Fruit fly (Drosophila melanogaster): ENCODE results near the gene CG18259.

CG18259 gene

DNA sequence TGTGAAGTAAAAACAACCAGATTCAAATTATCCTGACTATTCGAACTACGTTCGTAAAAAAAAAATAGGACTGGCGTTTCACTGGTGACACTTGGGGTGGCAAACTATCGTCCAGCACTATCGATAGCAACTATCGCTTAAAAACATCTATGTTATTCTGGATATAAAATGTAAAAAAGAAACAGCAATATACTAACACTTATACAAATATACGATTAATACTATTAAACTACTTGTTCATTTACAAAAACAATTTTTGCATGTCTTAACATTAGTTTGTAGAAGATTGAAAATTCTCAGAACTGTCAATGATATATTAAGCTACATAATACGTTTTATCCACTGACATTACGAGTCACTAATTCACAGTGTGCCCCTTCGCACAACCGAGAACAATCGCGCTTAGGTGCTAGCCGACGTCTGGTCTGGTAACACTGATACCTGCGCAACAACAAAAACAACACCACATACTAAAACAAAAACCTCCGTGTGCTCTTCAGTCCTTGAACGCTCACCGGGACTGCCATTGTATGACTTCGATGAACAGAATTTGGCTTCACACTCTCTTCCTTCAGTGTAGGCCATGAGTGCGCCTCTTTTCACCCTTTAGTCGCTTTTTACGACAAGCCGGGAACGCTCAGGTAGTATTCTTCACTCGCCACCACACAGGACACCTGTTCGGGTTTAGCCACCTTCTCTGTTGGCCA, at the start of gene CG18259:
TSS of gene CG18259 (minus strand) at position 78 of the 707 bp plus-strand sequence.
- TF ChIP-seq CG8478 (optimal IDR thresholded peaks at IDR 0.05) (no peak), psq (optimal IDR thresholded peaks at IDR 0.05) (no peak), usp (GFP tag; optimal IDR thresholded peaks at IDR 0.05) (no peak), Dll (optimal IDR thresholded peaks at IDR 0.05) (no peak), EcR (GFP tag; optimal IDR thresholded peaks at IDR 0.05) (no peak), pan (optimal IDR thresholded peaks at IDR 0.05) (no peak)

DNA sequence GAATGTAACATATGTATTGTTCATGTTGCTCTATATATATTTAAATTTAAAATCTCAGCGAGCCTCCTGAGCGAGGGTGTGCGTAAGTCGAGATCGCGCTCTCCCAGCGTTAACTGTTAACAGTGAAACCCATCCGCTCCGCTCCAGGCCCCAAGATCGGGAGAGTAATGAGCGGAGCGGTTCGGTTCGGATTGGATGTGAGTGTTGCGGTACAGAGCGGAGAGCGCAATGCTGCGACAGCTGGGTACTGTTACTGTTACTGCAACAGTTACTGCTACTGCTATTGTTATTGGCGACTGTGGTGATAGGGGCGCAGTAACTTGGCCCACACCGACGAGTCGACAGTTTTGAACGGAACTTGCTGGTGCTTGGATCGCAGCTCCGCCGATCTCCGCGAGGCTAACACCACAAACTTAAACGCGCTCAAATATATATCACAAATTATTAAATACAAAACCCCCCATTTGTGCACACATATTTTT, 49.1 kb upstream of the CG18259 start, which contains the start of gene Pvf1:
TSS of gene Pvf1 (plus strand) at position 312 of the 482 bp plus-strand sequence.
- TF ChIP-seq psq (optimal IDR thresholded peaks at IDR 0.05), result no peak
- TF ChIP-seq Dll (optimal IDR thresholded peaks at IDR 0.05), result peak; percentile 93
- no peak for TF ChIP-seq CG8478 (optimal IDR thresholded peaks at IDR 0.05)
- TF ChIP-seq EcR (GFP tag; optimal IDR thresholded peaks at IDR 0.05), result no peak
- TF ChIP-seq pan (optimal IDR thresholded peaks at IDR 0.05), result peak; percentile 52
- TF ChIP-seq usp (GFP tag; optimal IDR thresholded peaks at IDR 0.05), result no peak

dm6 chrX:18830396-18830795, 47.1 kb upstream of the CG18259 start, which contains the start of gene CG7101:
Gene CG7101, plus strand, starts transcription at chrX:18830591.
- TF ChIP-seq psq (optimal IDR thresholded peaks at IDR 0.05), result no peak
- no peak for TF ChIP-seq CG8478 (optimal IDR thresholded peaks at IDR 0.05)
- no peak for TF ChIP-seq usp (GFP tag; optimal IDR thresholded peaks at IDR 0.05)
- no peak for TF ChIP-seq Dll (optimal IDR thresholded peaks at IDR 0.05)
- no peak for TF ChIP-seq EcR (GFP tag; optimal IDR thresholded peaks at IDR 0.05)
- TF ChIP-seq pan (optimal IDR thresholded peaks at IDR 0.05), result no peak

dm6 chrX:18814944-18815343, 31.6 kb upstream of the CG18259 start:
- TF ChIP-seq CG8478 (optimal IDR thresholded peaks at IDR 0.05), result no peak
- no peak for TF ChIP-seq usp (GFP tag; optimal IDR thresholded peaks at IDR 0.05)
- TF ChIP-seq Dll (optimal IDR thresholded peaks at IDR 0.05), result no peak
- no peak for TF ChIP-seq psq (optimal IDR thresholded peaks at IDR 0.05)
- no peak for TF ChIP-seq pan (optimal IDR thresholded peaks at IDR 0.05)
- TF ChIP-seq EcR (GFP tag; optimal IDR thresholded peaks at IDR 0.05), result no peak

- TF ChIP-seq usp (GFP tag; optimal IDR thresholded peaks at IDR 0.05) (no peak), psq (optimal IDR thresholded peaks at IDR 0.05) (no peak), pan (optimal IDR thresholded peaks at IDR 0.05) (no peak), Dll (optimal IDR thresholded peaks at IDR 0.05) (no peak), EcR (GFP tag; optimal IDR thresholded peaks at IDR 0.05) (no peak), CG8478 (optimal IDR thresholded peaks at IDR 0.05) (no peak)
Measured at dm6 chrX:18814373-18814772, 31.1 kb upstream of the CG18259 start.

DNA sequence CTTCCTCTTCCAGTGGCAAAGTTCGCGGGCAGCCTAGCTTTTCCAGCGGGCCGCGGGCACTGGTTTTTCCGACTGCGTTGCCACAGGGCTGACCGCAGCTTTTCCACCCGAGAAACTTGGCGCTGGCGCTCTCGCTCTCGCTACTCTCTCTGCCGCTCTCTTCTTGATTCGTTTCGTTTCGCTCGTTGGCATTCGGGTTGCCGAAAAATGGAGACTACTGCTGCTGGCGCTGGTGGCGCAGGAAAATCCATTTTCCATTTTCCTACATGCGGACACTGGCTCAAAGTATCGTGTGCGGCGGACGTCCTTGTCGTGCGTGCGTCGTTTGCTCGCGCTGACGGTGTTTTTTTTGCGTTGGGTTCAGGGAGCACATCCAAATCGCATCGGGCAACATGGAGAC, 29.8 kb upstream of the CG18259 start, which contains the start of gene CG42450:
TSS of gene CG42450 (plus strand) at position 249 of the 400 bp plus-strand sequence.
- no peak for TF ChIP-seq psq (optimal IDR thresholded peaks at IDR 0.05)
- no peak for TF ChIP-seq EcR (GFP tag; optimal IDR thresholded peaks at IDR 0.05)
- TF ChIP-seq pan (optimal IDR thresholded peaks at IDR 0.05), result no peak
- no peak for TF ChIP-seq CG8478 (optimal IDR thresholded peaks at IDR 0.05)
- no peak for TF ChIP-seq Dll (optimal IDR thresholded peaks at IDR 0.05)
- no peak for TF ChIP-seq usp (GFP tag; optimal IDR thresholded peaks at IDR 0.05)

DNA sequence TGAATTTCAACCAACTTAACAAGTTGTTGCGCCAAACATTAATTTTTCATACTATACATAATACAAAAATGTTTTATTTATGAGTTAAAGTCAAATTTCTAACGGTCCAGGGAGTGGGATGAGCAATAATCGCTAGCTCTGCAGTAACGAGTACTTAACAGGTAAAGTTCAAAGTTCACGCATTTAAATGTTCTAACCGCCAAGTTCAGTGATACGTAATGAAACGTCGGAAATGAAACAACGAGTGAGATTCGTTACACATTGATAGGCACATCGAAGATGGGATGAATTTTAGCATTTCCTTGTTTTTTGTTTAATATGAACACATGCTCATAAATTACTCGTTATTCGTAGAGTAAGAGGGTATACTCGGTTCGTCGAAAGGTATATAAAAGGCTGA, 28.8 kb upstream of the CG18259 start:
- TF ChIP-seq psq (optimal IDR thresholded peaks at IDR 0.05) (no peak), CG8478 (optimal IDR thresholded peaks at IDR 0.05) (no peak), pan (optimal IDR thresholded peaks at IDR 0.05) (no peak), EcR (GFP tag; optimal IDR thresholded peaks at IDR 0.05) (no peak), usp (GFP tag; optimal IDR thresholded peaks at IDR 0.05) (no peak), Dll (optimal IDR thresholded peaks at IDR 0.05) (no peak)

- TF ChIP-seq usp (GFP tag; optimal IDR thresholded peaks at IDR 0.05) (no peak), EcR (GFP tag; optimal IDR thresholded peaks at IDR 0.05) (no peak), Dll (optimal IDR thresholded peaks at IDR 0.05) (no peak), pan (optimal IDR thresholded peaks at IDR 0.05) (no peak), psq (optimal IDR thresholded peaks at IDR 0.05) (no peak), CG8478 (optimal IDR thresholded peaks at IDR 0.05) (no peak)
Measured at dm6 chrX:18806365-18806764, 23.1 kb upstream of the CG18259 start, which contains the start of gene CG7058. Gene CG7058, plus strand, starts transcription at chrX:18806694.

DNA sequence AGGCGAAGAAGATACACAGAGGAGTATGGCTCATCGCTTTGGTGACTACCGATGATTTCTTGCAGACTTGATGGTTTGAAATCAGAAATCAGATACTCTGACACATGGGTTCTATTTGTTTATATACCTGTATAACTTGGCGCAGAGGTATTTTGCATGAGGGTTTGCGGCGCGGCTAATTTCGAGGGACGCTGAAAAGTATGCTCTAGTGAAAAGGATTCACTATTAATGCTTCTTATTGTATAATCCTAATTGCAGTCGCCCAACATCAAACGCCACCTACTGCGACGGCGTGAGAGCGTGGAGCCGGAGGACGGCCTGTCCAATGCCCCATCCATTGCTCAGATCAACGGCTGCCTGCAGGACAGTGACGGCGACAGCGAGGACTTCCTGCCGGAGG, 21.7 kb upstream of the CG18259 start:
- TF ChIP-seq EcR (GFP tag; optimal IDR thresholded peaks at IDR 0.05), result no peak
- no peak for TF ChIP-seq CG8478 (optimal IDR thresholded peaks at IDR 0.05)
- TF ChIP-seq usp (GFP tag; optimal IDR thresholded peaks at IDR 0.05), result no peak
- no peak for TF ChIP-seq Dll (optimal IDR thresholded peaks at IDR 0.05)
- TF ChIP-seq psq (optimal IDR thresholded peaks at IDR 0.05), result no peak
- no peak for TF ChIP-seq pan (optimal IDR thresholded peaks at IDR 0.05)

DNA sequence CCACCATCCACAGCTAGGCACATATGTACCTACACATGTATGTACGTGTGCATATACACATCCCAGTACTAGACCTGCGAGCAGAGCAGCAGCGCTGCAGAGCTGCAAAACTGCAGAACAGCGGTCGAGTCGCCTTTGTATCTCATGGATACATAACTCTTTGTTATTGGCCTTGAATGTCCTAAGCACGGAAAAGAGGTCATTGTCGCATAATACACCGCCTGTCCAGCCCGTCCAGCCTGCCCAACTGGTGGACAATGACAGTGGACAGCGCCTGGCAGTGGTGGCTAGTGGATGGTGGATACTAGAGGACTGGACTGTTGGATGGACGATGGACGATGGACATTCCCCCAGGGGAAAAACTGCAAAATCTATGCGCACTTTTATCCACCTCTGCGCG, 18.0 kb upstream of the CG18259 start:
- TF ChIP-seq psq (optimal IDR thresholded peaks at IDR 0.05) (no peak), EcR (GFP tag; optimal IDR thresholded peaks at IDR 0.05) (peak in 1 of 2 experiments; percentile 52)

dm6 chrX:18800167-18800566, 16.9 kb upstream of the CG18259 start:
- TF ChIP-seq Dll (optimal IDR thresholded peaks at IDR 0.05) (no peak), pan (optimal IDR thresholded peaks at IDR 0.05) (no peak), EcR (GFP tag; optimal IDR thresholded peaks at IDR 0.05) (no peak), usp (GFP tag; optimal IDR thresholded peaks at IDR 0.05) (no peak), psq (optimal IDR thresholded peaks at IDR 0.05) (no peak), CG8478 (optimal IDR thresholded peaks at IDR 0.05) (no peak)

DNA sequence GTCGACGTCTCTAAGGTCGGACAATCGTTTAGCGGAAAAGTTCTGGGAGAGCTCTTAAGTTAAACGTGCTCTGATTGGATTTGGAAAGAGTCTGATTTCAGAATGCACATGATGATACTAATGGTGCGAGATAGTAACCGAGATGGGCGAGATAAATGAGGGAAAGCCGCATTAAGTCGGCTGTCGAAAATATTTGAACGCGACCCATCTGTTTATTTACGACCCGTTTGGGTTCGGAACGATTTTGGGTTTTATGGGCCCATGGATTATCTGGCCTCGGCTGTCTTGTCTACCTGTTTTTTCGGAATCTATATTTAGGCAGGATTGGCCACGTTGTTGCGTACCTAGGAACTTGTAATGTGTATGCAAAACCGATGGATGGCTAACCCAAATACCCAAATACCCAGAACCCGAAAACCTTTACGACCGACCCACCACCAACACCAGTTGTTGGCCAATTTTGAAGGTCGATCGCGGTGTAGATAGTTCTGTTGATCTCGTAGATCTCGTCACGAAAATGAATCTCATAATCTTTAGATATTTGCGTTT, 16.1 kb upstream of the CG18259 start:
- TF ChIP-seq usp (GFP tag; optimal IDR thresholded peaks at IDR 0.05) (no peak), EcR (GFP tag; optimal IDR thresholded peaks at IDR 0.05) (no peak), pan (optimal IDR thresholded peaks at IDR 0.05) (no peak), CG8478 (optimal IDR thresholded peaks at IDR 0.05) (no peak), psq (optimal IDR thresholded peaks at IDR 0.05) (no peak), Dll (optimal IDR thresholded peaks at IDR 0.05) (no peak)
